Fruit fly (Drosophila melanogaster) whole organism: ENCODE results near the gene Polr1F.

Experiments
- CG8478 ChIP-seq: fragments of >200 bp; optimal IDR thresholded peaks from 2 replicates; lab custom pipeline; 2018; ENCODE audit warnings: inconsistent platforms
- Dll ChIP-seq: fragments of >200 bp; optimal IDR thresholded peaks from 2 replicates; lab custom pipeline; 2017
- EcR ChIP-seq, 2 experiments: fragments of >200 bp; optimal IDR thresholded peaks; 2 replicates each; lab custom pipeline; 2017; ENCODE audit warnings: missing biosample characterization in 2 of 2, missing genetic modification characterization in 2 of 2, missing genetic modification reagents in 2 of 2
- pan ChIP-seq: fragments of >200 bp; optimal IDR thresholded peaks from 2 replicates; lab custom pipeline; 2017
- psq ChIP-seq: fragments of >200 bp; optimal IDR thresholded peaks from 2 replicates; lab custom pipeline; 2017
- usp ChIP-seq: fragments of >200 bp; optimal IDR thresholded peaks from 2 replicates; lab custom pipeline; 2017; ENCODE audit warnings: missing biosample characterization, missing genetic modification characterization, mixed read lengths

The Polr1F gene

DNA sequence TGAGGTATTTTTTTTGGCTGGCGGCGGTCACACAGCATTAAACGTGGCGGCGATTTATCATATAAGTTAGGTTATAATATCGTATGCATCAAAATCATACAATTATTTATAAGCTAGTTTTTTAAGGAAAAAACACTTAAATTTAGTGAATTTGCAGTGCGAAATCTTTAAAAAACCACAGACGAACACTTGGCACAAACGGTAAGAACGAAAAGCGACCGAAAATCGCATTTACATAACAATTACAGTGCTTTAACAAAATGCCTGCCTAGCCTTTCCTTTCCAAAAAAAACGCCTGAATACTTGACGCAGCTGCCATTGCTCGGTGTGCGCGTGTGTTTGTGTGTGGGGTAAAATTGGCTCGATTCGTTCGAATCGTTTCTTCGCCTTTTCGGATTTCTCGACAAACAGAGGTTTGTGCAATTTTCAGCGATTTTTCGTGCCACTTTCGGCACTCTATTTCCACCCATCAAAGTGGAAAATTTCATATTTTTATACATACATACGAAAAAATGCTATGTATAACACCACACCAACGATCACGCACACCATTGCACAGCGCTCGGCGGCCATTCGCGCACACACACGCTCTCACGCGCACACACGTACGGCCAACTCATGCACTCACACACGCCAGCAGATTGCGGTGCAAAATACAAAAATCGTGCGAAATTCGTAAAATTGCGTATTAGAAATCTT is 13.2 kb upstream of the Polr1F start, which contains the start of gene Hrb27C:
Hrb27C (plus strand) TSS at position 44 of the 699 bp plus-strand sequence.
- TF ChIP-seq CG8478 (lab: Kevin White, UChicago), result peak; percentile 33
- no peak for TF ChIP-seq Dll (lab: Kevin White, UChicago)

- TF ChIP-seq psq (lab: Kevin White, UChicago) (no peak), usp (GFP tag; lab: Kevin White, UChicago) (no peak), pan (lab: Kevin White, UChicago) (no peak), Dll (lab: Kevin White, UChicago) (no peak), CG8478 (lab: Kevin White, UChicago) (no peak)
Observed at dm6 chr2L:6919850-6920660, 12.4 kb upstream of the Polr1F start, which contains the start of gene x16. Gene x16, minus strand, starts transcription at chr2L:6920210.

DNA sequence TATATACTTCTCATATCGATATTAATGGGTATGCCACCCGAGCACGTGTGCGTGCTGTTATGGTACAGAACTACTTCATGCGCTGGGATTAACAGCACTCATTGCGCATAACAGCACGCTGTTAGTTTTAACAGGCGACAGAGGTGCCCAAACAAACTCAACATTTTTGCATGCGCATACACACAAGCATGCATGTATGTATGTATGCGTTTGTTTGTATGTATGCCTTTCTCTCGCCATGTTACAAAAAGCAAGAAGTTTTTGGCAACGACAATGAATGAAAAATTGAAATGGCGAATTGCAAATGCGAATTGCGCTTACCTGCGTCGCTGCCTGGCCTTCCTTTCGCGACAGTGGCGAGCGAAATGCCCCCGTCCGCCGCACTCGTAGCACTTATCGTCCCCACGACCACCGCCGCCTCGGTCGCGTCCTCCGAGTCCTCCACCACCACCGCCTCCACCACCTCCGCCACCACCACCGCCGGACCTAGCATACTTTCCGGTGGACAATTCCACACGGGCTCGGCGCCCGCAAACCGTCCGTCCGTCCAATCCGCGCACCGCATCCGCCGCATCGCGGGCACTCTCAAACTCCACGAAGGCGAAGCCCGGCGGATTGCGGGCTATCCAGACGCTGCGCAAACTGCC is 11.7 kb upstream of the Polr1F start:
- TF ChIP-seq psq (lab: Kevin White, UChicago) (no peak), CG8478 (lab: Kevin White, UChicago) (no peak), Dll (lab: Kevin White, UChicago) (no peak)

DNA sequence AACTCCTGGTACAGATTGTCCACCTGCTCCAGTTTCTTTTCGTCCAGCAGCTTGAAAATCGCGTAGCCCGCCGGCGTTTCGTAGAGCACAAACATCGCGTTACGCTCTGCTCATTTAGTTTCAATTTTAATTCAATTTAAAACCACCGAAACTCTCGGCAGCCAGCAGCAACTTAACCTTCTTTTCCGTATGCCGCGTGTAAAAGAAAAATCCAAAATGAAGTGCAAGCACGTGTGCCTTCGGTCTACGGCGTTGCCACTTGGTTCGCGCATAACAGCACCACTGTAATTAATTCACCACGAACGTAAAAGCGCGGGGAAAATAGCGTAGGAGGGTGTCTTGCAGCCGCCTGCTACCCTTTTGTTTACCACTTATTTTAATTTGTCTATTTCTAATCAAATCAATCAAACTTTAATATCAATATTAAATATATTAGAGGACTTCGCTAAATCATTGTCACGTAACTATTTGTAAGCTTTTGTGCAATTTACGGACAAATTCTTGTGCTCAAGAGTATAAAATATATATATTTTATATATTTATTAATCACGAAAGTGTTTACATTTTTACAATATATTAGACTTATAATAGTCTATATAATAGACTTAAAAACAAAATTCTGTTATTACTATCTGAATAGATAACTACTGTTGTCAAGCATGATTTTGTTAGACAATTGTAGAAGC is 11.0 kb upstream of the Polr1F start, which contains the start of gene nop5:
nop5 (minus strand) TSS at position 227 of the 686 bp plus-strand sequence.
- TF ChIP-seq Dll (lab: Kevin White, UChicago) (no peak), usp (GFP tag; lab: Kevin White, UChicago) (no peak), EcR (GFP tag; optimal IDR thresholded peaks at IDR 0.05; lab: Kevin White, UChicago) (no peak), CG8478 (lab: Kevin White, UChicago) (no peak), pan (lab: Kevin White, UChicago) (peak; percentile 97), psq (lab: Kevin White, UChicago) (no peak)

- no peak for TF ChIP-seq EcR (GFP tag; optimal IDR thresholded peaks at IDR 0.05; lab: Kevin White, UChicago)
- TF ChIP-seq psq (lab: Kevin White, UChicago), result no peak
- no peak for TF ChIP-seq usp (GFP tag; lab: Kevin White, UChicago)
- no peak for TF ChIP-seq pan (lab: Kevin White, UChicago)
- no peak for TF ChIP-seq CG8478 (lab: Kevin White, UChicago)
- TF ChIP-seq Dll (lab: Kevin White, UChicago), result no peak
Observed at dm6 chr2L:6916345-6916744, 8.7 kb upstream of the Polr1F start, which contains the start of gene CG32829. Gene CG32829, minus strand, starts transcription at chr2L:6916445.

- TF ChIP-seq Dll (lab: Kevin White, UChicago) (no peak), CG8478 (lab: Kevin White, UChicago) (no peak), psq (lab: Kevin White, UChicago) (no peak), usp (GFP tag; lab: Kevin White, UChicago) (no peak)
Observed at dm6 chr2L:6913964-6914363, 6.3 kb upstream of the Polr1F start, which contains the start of gene Wee1. Gene Wee1, minus strand, starts transcription at chr2L:6914138.

dm6 chr2L:6874526-6875198 is 33.0 kb downstream of the Polr1F start, which contains the start of gene Nlg2:
Gene Nlg2, plus strand, starts transcription at chr2L:6874900.
- TF ChIP-seq Dll (lab: Kevin White, UChicago) (no peak), pan (lab: Kevin White, UChicago) (no peak), CG8478 (lab: Kevin White, UChicago) (no peak)

DNA sequence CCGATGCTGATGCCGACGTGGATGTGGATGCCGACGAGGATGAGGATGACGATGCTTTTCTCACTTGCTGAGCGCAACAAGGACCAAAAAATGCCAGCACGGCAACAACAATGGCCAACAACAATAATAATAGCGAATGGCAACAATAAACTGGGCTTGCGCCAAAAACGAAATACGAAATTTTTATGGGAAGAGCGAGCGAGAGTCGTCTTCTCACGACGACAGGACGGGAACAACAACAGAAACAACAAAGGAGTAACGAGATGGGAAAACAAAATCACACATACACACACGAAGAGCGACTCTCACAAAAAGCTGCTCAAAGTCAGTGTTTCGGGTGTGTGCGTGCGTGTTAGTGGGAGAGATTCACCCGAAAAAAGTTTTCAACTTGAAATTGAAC is 33.6 kb downstream of the Polr1F start:
- TF ChIP-seq psq (lab: Kevin White, UChicago) (no peak), usp (GFP tag; lab: Kevin White, UChicago) (no peak), EcR (GFP tag; optimal IDR thresholded peaks at IDR 0.05; lab: Kevin White, UChicago) (no peak), pan (lab: Kevin White, UChicago) (no peak), Dll (lab: Kevin White, UChicago) (no peak), CG8478 (lab: Kevin White, UChicago) (no peak)

DNA sequence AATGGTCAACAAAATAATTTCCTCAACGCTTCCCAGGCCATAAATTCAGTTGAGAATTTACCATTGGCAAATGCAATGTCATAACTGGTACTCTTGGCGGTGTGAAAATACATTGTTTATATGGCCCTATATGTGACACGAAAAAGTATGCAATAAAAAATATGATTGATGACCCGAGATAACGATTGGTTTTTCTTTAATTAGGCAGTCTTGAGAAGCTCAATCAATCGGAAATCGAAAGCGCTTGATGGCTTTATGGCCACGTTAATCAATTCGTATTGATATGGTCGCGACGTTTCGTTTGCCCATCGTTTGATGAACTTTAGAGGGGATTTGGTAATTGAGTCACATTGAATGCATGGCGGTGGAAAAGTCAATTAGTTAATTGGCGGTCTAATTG is 36.9 kb downstream of the Polr1F start:
- TF ChIP-seq usp (GFP tag; lab: Kevin White, UChicago) (no peak), Dll (lab: Kevin White, UChicago) (no peak), EcR (GFP tag; optimal IDR thresholded peaks at IDR 0.05; lab: Kevin White, UChicago) (no peak), pan (lab: Kevin White, UChicago) (no peak), psq (lab: Kevin White, UChicago) (no peak), CG8478 (lab: Kevin White, UChicago) (no peak)

DNA sequence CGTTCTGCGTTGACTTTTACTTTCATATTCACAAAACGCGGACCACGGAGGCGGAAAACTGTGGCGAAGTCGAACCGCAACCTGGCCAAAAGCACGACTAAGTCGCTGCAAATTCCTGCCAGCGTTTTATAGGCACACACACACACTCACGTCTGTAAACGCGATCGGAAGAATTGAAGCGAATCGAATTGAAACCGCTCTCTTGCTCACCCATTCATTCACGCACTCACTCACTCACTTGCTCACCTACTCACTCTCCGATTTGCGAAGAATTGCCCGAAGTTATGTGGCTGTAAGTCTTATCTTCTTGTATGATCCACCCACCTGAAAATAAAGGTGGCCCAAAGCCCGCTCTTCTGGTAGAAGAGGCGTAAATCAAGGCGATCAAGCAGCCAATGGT is 37.4 kb downstream of the Polr1F start, which contains the start of gene Nha1:
Nha1 (minus strand) TSS at position 101 of the 400 bp plus-strand sequence.
- TF ChIP-seq CG8478 (lab: Kevin White, UChicago) (no peak), Dll (lab: Kevin White, UChicago) (no peak), pan (lab: Kevin White, UChicago) (no peak), usp (GFP tag; lab: Kevin White, UChicago) (no peak), psq (lab: Kevin White, UChicago) (no peak), EcR (GFP tag; optimal IDR thresholded peaks at IDR 0.05; lab: Kevin White, UChicago) (no peak)
